Worm (Caenorhabditis elegans): ENCODE results near the gene C29A12.6.
A peak's percentile ranks its signal among the peaks of the same experiment; 100 is the strongest.

The C29A12.6 gene

ce11 chrV:10897106-10897171, 49.9 kb downstream of the C29A12.6 start, which contains the start of gene sec-61.G:
sec-61.G (minus strand) TSS chrV:10897143.
- TF ChIP-seq lsy-12 (tag; optimal IDR thresholded peaks at IDR 0.05), result no peak
- no peak for TF ChIP-seq tbx-2 (tag; optimal IDR thresholded peaks at IDR 0.05)
- no peak for TF ChIP-seq ceh-28 (tag; optimal IDR thresholded peaks at IDR 0.05)
- TF ChIP-seq ama-1 (optimal IDR thresholded peaks at IDR 0.05), result no peak
- TF ChIP-seq R02D3.7 (tag; optimal IDR thresholded peaks at IDR 0.05), result no peak
- no peak for TF ChIP-seq ztf-11 (tag; optimal IDR thresholded peaks at IDR 0.05)

- TF ChIP-seq sea-2 (GFP tag; optimal IDR thresholded peaks at IDR 0.05) (peak; percentile 53), nhr-11 (tag; optimal IDR thresholded peaks at IDR 0.05) (peak; percentile 96), mdl-1 (tag; optimal IDR thresholded peaks at IDR 0.05) (peak; percentile 69), unc-39 (tag; optimal IDR thresholded peaks at IDR 0.05) (no peak), skn-1 (tag; optimal IDR thresholded peaks at IDR 0.05) (peak; percentile 95), nhr-76 (tag; optimal IDR thresholded peaks at IDR 0.05) (peak; percentile 87), ZK546.5 (tag; optimal IDR thresholded peaks at IDR 0.05) (peak; percentile 100), lsy-12 (tag; optimal IDR thresholded peaks at IDR 0.05) (peak; percentile 99), nhr-67 (tag; optimal IDR thresholded peaks at IDR 0.05) (peak; percentile 48), elt-1 (tag; optimal IDR thresholded peaks at IDR 0.05) (peak; percentile 92), ama-1 (optimal IDR thresholded peaks at IDR 0.05) (peak; percentile 91), jun-1 (tag; optimal IDR thresholded peaks at IDR 0.05) (peak; percentile 97), lin-39 (tag; optimal IDR thresholded peaks at IDR 0.05) (peak; percentile 98), lin-15B (tag; optimal IDR thresholded peaks at IDR 0.05) (peak; percentile 99), nhr-77 (tag; optimal IDR thresholded peaks at IDR 0.05) (peak; percentile 95), mml-1 (tag; optimal IDR thresholded peaks at IDR 0.05) (no peak), fos-1 (tag; optimal IDR thresholded peaks at IDR 0.05) (peak; percentile 85), ceh-82 (tag; optimal IDR thresholded peaks at IDR 0.05) (peak; percentile 96), fkh-2 (tag; optimal IDR thresholded peaks at IDR 0.05) (peak; percentile 59), daf-12 (tag; optimal IDR thresholded peaks at IDR 0.05) (peak; percentile 65), hmg-11 (tag; optimal IDR thresholded peaks at IDR 0.05) (peak; percentile 95), fkh-10 (GFP tag; optimal IDR thresholded peaks at IDR 0.05) (peak; percentile 91), ceh-9 (tag; optimal IDR thresholded peaks at IDR 0.05) (peak; percentile 11), pqm-1 (tag; optimal IDR thresholded peaks at IDR 0.05) (peak; percentile 92), nhr-28 (tag; optimal IDR thresholded peaks at IDR 0.05) (peak; percentile 81), nhr-43 (tag; optimal IDR thresholded peaks at IDR 0.05; ENCODE audit: poor library complexity, severe bottlenecking) (peak; percentile 99), egl-27 (tag; optimal IDR thresholded peaks at IDR 0.05) (peak; percentile 74), ceh-28 (tag; optimal IDR thresholded peaks at IDR 0.05) (peak; percentile 95), unc-62 (GFP tag; optimal IDR thresholded peaks at IDR 0.05) (peak; percentile 91), zag-1 (tag; optimal IDR thresholded peaks at IDR 0.05) (peak; percentile 89), tbx-2 (tag; optimal IDR thresholded peaks at IDR 0.05) (peak; percentile 96), egl-5 (tag; optimal IDR thresholded peaks at IDR 0.05) (peak; percentile 97), pha-4 (tag; optimal IDR thresholded peaks at IDR 0.05) (peak; percentile 99), ztf-11 (tag; optimal IDR thresholded peaks at IDR 0.05) (no peak), ztf-4 (tag; optimal IDR thresholded peaks at IDR 0.05) (peak; percentile 90), snpc-4 (tag; optimal IDR thresholded peaks at IDR 0.05) (peak; percentile 96), nfya-1 (tag; optimal IDR thresholded peaks at IDR 0.05; ENCODE audit: insufficient read depth) (peak; percentile 98), elt-2 (tag; optimal IDR thresholded peaks at IDR 0.05) (peak; percentile 93), aly-2 (tag; optimal IDR thresholded peaks at IDR 0.05) (peak; percentile 79), nhr-25 (tag; optimal IDR thresholded peaks at IDR 0.05) (peak; percentile 100), R02D3.7 (tag; optimal IDR thresholded peaks at IDR 0.05) (peak; percentile 94), nhr-23 (tag; optimal IDR thresholded peaks at IDR 0.05) (peak; percentile 100), nhr-12 (tag; optimal IDR thresholded peaks at IDR 0.05) (no peak), nhr-237 (tag; optimal IDR thresholded peaks at IDR 0.05) (no peak), eor-1 (tag; optimal IDR thresholded peaks at IDR 0.05) (peak in 1 of 2 experiments; percentile 9), elt-3 (tag; optimal IDR thresholded peaks at IDR 0.05) (peak; percentile 67 to 96 (median 72)), ceh-16 (tag; optimal IDR thresholded peaks at IDR 0.05) (peak; percentile 28)
These were observed 50.2 kb downstream of the C29A12.6 start for ce11 chrV:10897172-10897571.
